Fruit fly (Drosophila melanogaster): ENCODE results near the gene Kat60.

Gene Kat60

dm6 chr3R:5261996-5262535 is 30.1 kb upstream of the Kat60 start:
- no peak for TF ChIP-seq h (optimal IDR thresholded peaks at IDR 0.05)
- no peak for TF ChIP-seq Myc (optimal IDR thresholded peaks at IDR 0.05)
- no peak for TF ChIP-seq insv (optimal IDR thresholded peaks at IDR 0.05)
- no peak for TF ChIP-seq ttk (optimal IDR thresholded peaks at IDR 0.05)
- TF ChIP-seq psq (optimal IDR thresholded peaks at IDR 0.05): no peak

- no peak for TF ChIP-seq ttk (optimal IDR thresholded peaks at IDR 0.05)
- no peak for TF ChIP-seq Sin3A (optimal IDR thresholded peaks at IDR 0.05)
- TF ChIP-seq psq (optimal IDR thresholded peaks at IDR 0.05): no peak
- TF ChIP-seq insv (optimal IDR thresholded peaks at IDR 0.05): no peak
- TF ChIP-seq Myc (optimal IDR thresholded peaks at IDR 0.05): no peak
These were observed 29.3 kb upstream of the Kat60 start for dm6 chr3R:5261262-5261661.

DNA sequence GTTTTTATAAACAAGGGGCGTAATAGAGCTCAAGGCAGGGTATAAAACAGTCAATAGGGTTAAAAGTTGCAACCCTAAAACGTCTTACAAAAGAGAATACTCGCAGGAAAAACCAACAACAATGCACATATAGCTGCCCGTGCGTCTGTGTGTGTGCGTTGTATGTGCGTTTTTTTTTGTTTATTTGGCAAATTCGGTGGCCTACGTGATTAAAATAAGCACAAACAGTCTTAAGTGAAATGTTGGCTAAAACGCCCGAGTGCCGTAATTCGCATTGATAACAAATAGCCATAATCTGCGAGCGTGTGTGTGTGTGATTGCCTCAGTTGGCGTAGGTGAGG is 25.1 kb upstream of the Kat60 start:
- TF ChIP-seq insv (optimal IDR thresholded peaks at IDR 0.05) (no peak), h (optimal IDR thresholded peaks at IDR 0.05) (no peak), Myc (optimal IDR thresholded peaks at IDR 0.05) (no peak), psq (optimal IDR thresholded peaks at IDR 0.05) (no peak), ttk (optimal IDR thresholded peaks at IDR 0.05) (no peak), Sin3A (optimal IDR thresholded peaks at IDR 0.05) (no peak)

DNA sequence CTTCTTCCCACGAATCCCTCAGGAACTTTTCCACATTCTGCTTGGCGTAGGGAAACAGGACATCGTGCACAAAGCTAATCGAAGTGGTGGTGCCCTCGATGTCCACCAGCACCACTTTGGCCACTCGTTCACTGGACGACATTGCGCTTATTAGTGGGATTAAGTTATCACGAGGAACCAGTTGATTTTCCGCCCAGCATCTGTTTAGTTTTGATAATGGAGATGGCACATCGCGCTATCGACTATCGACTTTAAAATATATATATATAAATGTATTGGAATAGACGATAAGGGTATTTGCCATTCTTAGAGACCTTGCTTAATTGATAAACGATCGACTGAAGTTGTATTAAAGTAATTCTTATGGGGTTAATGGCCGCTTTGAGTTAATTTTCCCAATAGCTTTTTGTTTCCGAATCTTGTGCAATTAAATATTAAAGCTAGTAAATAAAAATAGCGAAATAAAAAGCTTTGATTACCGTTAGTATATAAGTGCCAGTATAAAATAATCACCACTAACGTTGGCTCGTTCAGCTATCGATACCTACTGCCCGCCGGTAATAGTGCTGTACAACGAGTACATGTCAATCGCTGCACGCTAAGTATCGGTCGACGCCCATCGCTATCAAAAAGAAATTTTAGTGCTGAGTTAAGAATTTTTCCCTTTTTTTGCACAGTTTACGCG is 24.6 kb upstream of the Kat60 start, which contains the start of the genes Enoph and Hph:
Gene Enoph (minus strand): TSS at position 220 of the 685 bp plus-strand sequence.
Gene Hph (plus strand): TSS at position 576 of the 685 bp plus-strand sequence.
- TF ChIP-seq h (optimal IDR thresholded peaks at IDR 0.05) (no peak), insv (optimal IDR thresholded peaks at IDR 0.05) (no peak), Myc (optimal IDR thresholded peaks at IDR 0.05) (no peak), psq (optimal IDR thresholded peaks at IDR 0.05) (no peak), ttk (optimal IDR thresholded peaks at IDR 0.05) (no peak), Sin3A (optimal IDR thresholded peaks at IDR 0.05) (no peak)

- TF ChIP-seq insv (optimal IDR thresholded peaks at IDR 0.05) (no peak), ttk (optimal IDR thresholded peaks at IDR 0.05) (no peak), psq (optimal IDR thresholded peaks at IDR 0.05) (no peak), Myc (optimal IDR thresholded peaks at IDR 0.05) (no peak), h (optimal IDR thresholded peaks at IDR 0.05) (no peak), Sin3A (optimal IDR thresholded peaks at IDR 0.05) (no peak)
These were observed 20.8 kb upstream of the Kat60 start, which contains the start of gene CG1113 for dm6 chr3R:5252853-5253252. Gene CG1113 (plus strand): TSS chr3R:5253153.

DNA sequence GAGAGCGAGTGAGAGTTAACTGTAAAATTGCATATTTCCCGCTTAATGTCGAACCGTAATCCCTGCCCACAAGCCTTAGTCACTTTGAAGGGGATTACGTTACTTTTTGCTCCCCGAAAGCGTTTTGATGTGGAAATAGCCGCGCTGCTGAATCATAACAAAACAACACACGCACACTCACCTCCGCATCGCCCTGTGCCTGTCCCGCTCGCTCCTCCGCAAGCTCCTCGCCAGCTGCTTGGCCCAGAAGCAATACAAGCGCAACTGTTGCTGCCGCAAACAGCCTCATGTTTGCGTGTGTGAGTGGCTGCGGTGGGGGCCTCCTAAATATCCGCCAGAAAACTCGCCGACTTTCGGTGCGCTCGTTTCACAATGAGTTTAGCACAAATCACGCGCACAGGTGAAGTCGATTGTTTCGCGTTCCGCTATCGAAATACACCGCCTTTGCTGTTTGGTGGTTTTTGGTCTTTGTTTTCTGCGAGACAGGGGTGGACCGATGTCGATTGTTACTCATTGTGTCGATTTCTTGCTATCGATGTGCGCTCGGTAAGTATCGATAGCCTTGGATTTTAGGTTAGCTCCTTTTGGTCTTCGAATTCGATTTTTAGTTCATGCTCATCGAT is 19.3 kb upstream of the Kat60 start, which contains the start of gene CtsF:
Gene CtsF (minus strand): TSS at position 503 of the 623 bp plus-strand sequence.
- no peak for TF ChIP-seq ttk (optimal IDR thresholded peaks at IDR 0.05)
- no peak for TF ChIP-seq Sin3A (optimal IDR thresholded peaks at IDR 0.05)
- TF ChIP-seq psq (optimal IDR thresholded peaks at IDR 0.05): no peak
- TF ChIP-seq insv (optimal IDR thresholded peaks at IDR 0.05): no peak
- no peak for TF ChIP-seq h (optimal IDR thresholded peaks at IDR 0.05)
- TF ChIP-seq Myc (optimal IDR thresholded peaks at IDR 0.05): no peak

DNA sequence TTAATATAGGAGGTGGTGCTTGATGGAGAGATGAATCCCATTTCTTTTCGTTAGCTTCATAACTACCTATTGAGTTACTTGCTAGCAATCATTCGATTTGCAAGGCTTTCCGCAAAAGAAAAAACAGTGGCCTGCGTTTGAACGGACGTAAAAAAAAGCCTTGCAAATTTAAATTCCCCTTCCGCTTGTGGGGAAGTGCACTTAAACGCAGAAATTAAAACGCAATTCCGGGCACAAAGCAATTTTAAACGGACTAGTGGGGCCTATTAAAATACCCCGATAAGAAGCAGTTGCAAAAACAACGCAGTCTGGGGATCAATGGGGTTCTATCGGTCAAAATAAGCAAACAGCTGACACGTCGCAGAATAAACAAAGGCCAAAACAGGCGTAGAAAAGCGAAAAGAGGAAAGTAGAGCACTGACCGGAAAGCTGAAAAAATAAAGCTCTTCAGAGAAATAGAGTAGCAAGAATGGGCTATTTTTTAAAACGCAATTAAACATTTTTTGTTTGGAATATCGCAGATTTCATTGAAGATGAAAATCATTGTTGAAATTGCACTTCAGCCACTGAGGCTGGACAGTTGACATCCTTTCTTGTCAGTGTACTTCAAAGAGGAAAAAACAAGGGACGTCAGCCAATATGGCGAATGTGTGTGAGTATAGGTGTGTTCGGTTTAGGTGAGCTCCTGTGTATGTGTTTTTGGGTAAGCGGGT is 18.7 kb upstream of the Kat60 start:
- TF ChIP-seq insv (optimal IDR thresholded peaks at IDR 0.05): no peak
- TF ChIP-seq ttk (optimal IDR thresholded peaks at IDR 0.05): no peak
- no peak for TF ChIP-seq h (optimal IDR thresholded peaks at IDR 0.05)
- no peak for TF ChIP-seq psq (optimal IDR thresholded peaks at IDR 0.05)
- TF ChIP-seq Sin3A (optimal IDR thresholded peaks at IDR 0.05): no peak
- TF ChIP-seq Myc (optimal IDR thresholded peaks at IDR 0.05): no peak

DNA sequence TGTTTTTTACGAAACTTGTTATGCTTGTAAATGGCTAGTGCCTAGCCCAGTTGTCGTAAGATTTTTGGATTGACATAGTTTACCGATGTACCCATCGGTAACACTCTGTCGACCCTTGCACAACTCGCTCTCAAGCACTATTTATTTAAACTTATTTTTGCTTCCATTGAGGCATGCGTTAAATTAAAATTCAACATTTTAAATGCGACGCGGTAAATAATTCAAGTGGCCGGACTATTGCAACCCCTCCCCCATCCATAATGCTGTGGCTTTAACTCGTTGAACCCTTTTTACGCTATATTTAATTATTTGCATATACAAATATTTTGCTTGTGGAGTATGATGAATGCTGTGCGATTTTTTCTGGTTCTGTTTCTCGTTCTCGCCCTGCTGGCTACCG is 17.3 kb upstream of the Kat60 start:
- TF ChIP-seq h (optimal IDR thresholded peaks at IDR 0.05) (no peak), Myc (optimal IDR thresholded peaks at IDR 0.05) (no peak), psq (optimal IDR thresholded peaks at IDR 0.05) (no peak), ttk (optimal IDR thresholded peaks at IDR 0.05) (no peak), insv (optimal IDR thresholded peaks at IDR 0.05) (no peak), Sin3A (optimal IDR thresholded peaks at IDR 0.05) (no peak)

dm6 chr3R:5246950-5247349 is 14.9 kb upstream of the Kat60 start:
- TF ChIP-seq h (optimal IDR thresholded peaks at IDR 0.05): no peak
- no peak for TF ChIP-seq insv (optimal IDR thresholded peaks at IDR 0.05)
- TF ChIP-seq Myc (optimal IDR thresholded peaks at IDR 0.05): no peak
- TF ChIP-seq ttk (optimal IDR thresholded peaks at IDR 0.05): no peak
- TF ChIP-seq psq (optimal IDR thresholded peaks at IDR 0.05): no peak
- TF ChIP-seq Sin3A (optimal IDR thresholded peaks at IDR 0.05): no peak

dm6 chr3R:5240721-5241120 is 8.7 kb upstream of the Kat60 start, which contains the start of gene CG33293:
Gene CG33293 (minus strand): TSS chr3R:5240735.
- TF ChIP-seq insv (optimal IDR thresholded peaks at IDR 0.05) (no peak), psq (optimal IDR thresholded peaks at IDR 0.05) (no peak), ttk (optimal IDR thresholded peaks at IDR 0.05) (no peak), Myc (optimal IDR thresholded peaks at IDR 0.05) (no peak), h (optimal IDR thresholded peaks at IDR 0.05) (no peak), Sin3A (optimal IDR thresholded peaks at IDR 0.05) (no peak)

DNA sequence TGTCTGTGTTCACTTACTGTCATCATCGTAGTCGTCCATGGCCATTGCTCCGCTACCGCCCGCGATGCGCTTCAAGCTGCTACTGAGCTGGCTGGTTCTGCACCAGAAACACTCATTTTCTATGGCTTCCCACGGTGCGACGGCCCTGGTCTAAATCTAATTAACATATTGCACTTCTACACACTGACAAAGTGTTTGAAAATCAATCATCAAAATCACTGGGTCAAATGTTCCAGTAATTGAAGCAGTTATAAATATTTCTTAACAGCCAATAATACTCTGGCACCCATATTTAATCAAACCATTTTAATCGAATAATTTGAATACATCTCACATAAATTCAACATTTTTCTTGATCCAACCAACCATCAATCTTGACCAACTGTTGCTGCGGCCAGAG is 5.2 kb upstream of the Kat60 start, which contains the start of gene rtp:
Gene rtp (minus strand): TSS at position 101 of the 400 bp plus-strand sequence.
- TF ChIP-seq Myc (optimal IDR thresholded peaks at IDR 0.05): no peak
- TF ChIP-seq h (optimal IDR thresholded peaks at IDR 0.05): no peak
- no peak for TF ChIP-seq psq (optimal IDR thresholded peaks at IDR 0.05)
- no peak for TF ChIP-seq Sin3A (optimal IDR thresholded peaks at IDR 0.05)
- no peak for TF ChIP-seq ttk (optimal IDR thresholded peaks at IDR 0.05)
- TF ChIP-seq insv (optimal IDR thresholded peaks at IDR 0.05): no peak

Measured in Kc167 (cell line).